Worm (Caenorhabditis elegans) whole organism, mixed stage, embryonic: ENCODE measurements around the gene aagr-2.
"Not testable (repeated sequence)": the region's sequence is repeated elsewhere in the genome, so short reads cannot be mapped to it uniquely, and the experiment has no call there.

ENCODE experiments used
- M03D4.4 ChIP-seq: sonication (generic microtip); optimal IDR thresholded peaks from 2 replicates; lab custom pipeline; 2017; ENCODE audit warnings: mild to moderate bottlenecking, missing genetic modification characterization, missing compliant biosample characterization
- bed-3 ChIP-seq: fragments of 200-800 bp; sonication (Bioruptor generic); optimal IDR thresholded peaks from 3 replicates; lab custom pipeline; 2018; ENCODE audit warnings: mild to moderate bottlenecking, missing genetic modification characterization, moderate library complexity, missing compliant biosample characterization
- blmp-1 ChIP-seq: fragments of 150-350 bp; optimal IDR thresholded peaks from 2 replicates; lab custom pipeline; 2014; ENCODE audit warnings: missing biosample characterization, missing genetic modification characterization
- ceh-39 ChIP-seq: fragments of 150-350 bp; optimal IDR thresholded peaks from 2 replicates; lab custom pipeline; 2014; ENCODE audit warnings: missing biosample characterization, missing genetic modification characterization
- ceh-83 ChIP-seq: fragments of 200-800 bp; sonication (Bioruptor generic); optimal IDR thresholded peaks from 2 replicates; lab custom pipeline; 2018; ENCODE audit warnings: mild to moderate bottlenecking, missing genetic modification characterization, missing compliant biosample characterization
- ces-1 ChIP-seq: fragments of 150-350 bp; optimal IDR thresholded peaks from 2 replicates; lab custom pipeline; 2014; ENCODE audit warnings: missing biosample characterization, missing genetic modification reagents, missing genetic modification characterization
- cnd-1 ChIP-seq: fragments of 200-800 bp; sonication (Bioruptor generic); optimal IDR thresholded peaks from 2 replicates; lab custom pipeline; 2018; ENCODE audit warnings: mild to moderate bottlenecking, missing genetic modification characterization, missing compliant biosample characterization
- drap-1 ChIP-seq: fragments of 200-800 bp; sonication (Bioruptor generic); optimal IDR thresholded peaks from 3 replicates; lab custom pipeline; 2018; ENCODE audit warnings: mild to moderate bottlenecking, missing genetic modification characterization, missing compliant biosample characterization
- elt-3 ChIP-seq: fragments of 150-350 bp; optimal IDR thresholded peaks from 2 replicates; lab custom pipeline; 2014; ENCODE audit warnings: missing biosample characterization, missing genetic modification characterization
- flh-1 ChIP-seq: fragments of 200-800 bp; sonication (Bioruptor generic); optimal IDR thresholded peaks from 2 replicates; lab custom pipeline; 2018; ENCODE audit warnings: mild to moderate bottlenecking, missing genetic modification characterization, moderate library complexity, missing compliant biosample characterization
- ham-2 ChIP-seq: fragments of 200-800 bp; sonication (Bioruptor generic); optimal IDR thresholded peaks from 2 replicates; lab custom pipeline; 2018; ENCODE audit warnings: mild to moderate bottlenecking, missing genetic modification characterization, missing compliant biosample characterization
- hlh-1 ChIP-seq: fragments of 150-350 bp; optimal IDR thresholded peaks from 2 replicates; lab custom pipeline; 2014; ENCODE audit warnings: missing biosample characterization, missing genetic modification reagents, missing genetic modification characterization
- lin-13 ChIP-seq: fragments of 150-350 bp; optimal IDR thresholded peaks from 2 replicates; lab custom pipeline; 2014; ENCODE audit warnings: missing biosample characterization, missing genetic modification characterization
- lin-32 ChIP-seq: fragments of 200-800 bp; sonication (Bioruptor generic); optimal IDR thresholded peaks from 2 replicates; lab custom pipeline; 2018; ENCODE audit warnings: mild to moderate bottlenecking, missing genetic modification characterization, missing compliant biosample characterization
- lsy-2 ChIP-seq: fragments of 150-350 bp; optimal IDR thresholded peaks from 2 replicates; lab custom pipeline; 2014; ENCODE audit warnings: missing biosample characterization, missing genetic modification characterization
- mab-5 ChIP-seq: fragments of 150-350 bp; optimal IDR thresholded peaks from 2 replicates; lab custom pipeline; 2014; ENCODE audit warnings: missing biosample characterization, missing genetic modification characterization
- mep-1 ChIP-seq: fragments of 150-350 bp; optimal IDR thresholded peaks from 2 replicates; lab custom pipeline; 2017; ENCODE audit warnings: missing biosample characterization, missing genetic modification reagents, missing genetic modification characterization, inconsistent platforms
- mls-2 ChIP-seq: sonication (generic microtip); optimal IDR thresholded peaks from 2 replicates; lab custom pipeline; 2016; ENCODE audit warnings: mild to moderate bottlenecking, missing genetic modification characterization, moderate library complexity, missing compliant biosample characterization
- nhr-2 ChIP-seq: fragments of 150-350 bp; optimal IDR thresholded peaks from 2 replicates; lab custom pipeline; 2014; ENCODE audit warnings: missing biosample characterization, missing genetic modification characterization
- nhr-237 ChIP-seq: fragments of 150-350 bp; optimal IDR thresholded peaks from 2 replicates; lab custom pipeline; 2014; ENCODE audit warnings: missing biosample characterization, missing genetic modification characterization
- nhr-28 ChIP-seq: fragments of 150-350 bp; optimal IDR thresholded peaks from 2 replicates; lab custom pipeline; 2014; ENCODE audit warnings: missing biosample characterization, missing genetic modification characterization
- nhr-76 ChIP-seq: sonication (generic microtip); optimal IDR thresholded peaks from 2 replicates; lab custom pipeline; 2017; ENCODE audit warnings: missing biosample characterization, missing genetic modification characterization
- pha-4 ChIP-seq: fragments of 150-350 bp; optimal IDR thresholded peaks from 2 replicates; lab custom pipeline; 2018; ENCODE audit warnings: missing biosample characterization, missing genetic modification reagents, missing genetic modification characterization
- sem-2 ChIP-seq: fragments of 200-800 bp; sonication (Bioruptor generic); optimal IDR thresholded peaks from 2 replicates; lab custom pipeline; 2018; ENCODE audit warnings: mild to moderate bottlenecking, missing genetic modification characterization, missing compliant biosample characterization
- snpc-4 ChIP-seq: fragments of 150-350 bp; optimal IDR thresholded peaks from 2 replicates; lab custom pipeline; 2014; ENCODE audit warnings: missing biosample characterization, missing genetic modification characterization
- sptf-1 ChIP-seq: sonication (generic microtip); optimal IDR thresholded peaks from 2 replicates; lab custom pipeline; 2017; ENCODE audit warnings: mild to moderate bottlenecking, missing genetic modification characterization, moderate library complexity, missing compliant biosample characterization
- tbx-8 ChIP-seq: fragments of 200-800 bp; sonication (Bioruptor generic); optimal IDR thresholded peaks from 2 replicates; lab custom pipeline; 2018; ENCODE audit warnings: mild to moderate bottlenecking, missing genetic modification characterization, moderate library complexity, missing compliant biosample characterization
- unc-39 ChIP-seq: fragments of 150-350 bp; optimal IDR thresholded peaks from 2 replicates; lab custom pipeline; 2014; ENCODE audit warnings: missing biosample characterization, missing genetic modification characterization
- unc-62 ChIP-seq: fragments of 150-350 bp; optimal IDR thresholded peaks from 2 replicates; lab custom pipeline; 2014; ENCODE audit warnings: missing biosample characterization, missing genetic modification reagents, missing genetic modification characterization
- zip-8 ChIP-seq: fragments of 150-350 bp; optimal IDR thresholded peaks from 2 replicates; lab custom pipeline; 2014; ENCODE audit warnings: missing biosample characterization, missing genetic modification characterization
- ztf-11 ChIP-seq: fragments of 150-350 bp; optimal IDR thresholded peaks from 2 replicates; lab custom pipeline; 2014; ENCODE audit warnings: missing biosample characterization, missing genetic modification characterization

aagr-2 gene

ce11 chrII:4935518-4935917, 10.5 kb upstream of the aagr-2 start, which contains the start of gene ZK546.5:
ZK546.5 (plus strand) TSS chrII:4935818.
- TF ChIP-seq ces-1 (peak; percentile 71), sem-2 (no peak), lin-13 (tag; lab: Kevin White, UChicago) (no peak), drap-1 (GFP tag; lab: Kevin White, UChicago) (no peak), snpc-4 (tag; lab: Kevin White, UChicago) (no peak), mls-2 (tag; lab: Kevin White, UChicago) (no peak), ceh-39 (peak; percentile 39), nhr-28 (tag; lab: Kevin White, UChicago) (no peak)
- TF ChIP-seq, all 35 proteins: peak for 2

ce11 chrII:4934954-4935353, 9.9 kb upstream of the aagr-2 start, which contains the start of gene gst-30:
gst-30 (minus strand) TSS chrII:4935054.
- TF ChIP-seq sptf-1 (tag; lab: Kevin White, UChicago) = no peak
- no peak for TF ChIP-seq blmp-1
- no peak for TF ChIP-seq mab-5 (tag; lab: Kevin White, UChicago)
- no peak for TF ChIP-seq pha-4 (tag; lab: Kevin White, UChicago)
- no peak for TF ChIP-seq sem-2
- no peak for TF ChIP-seq lin-32 (GFP tag; lab: Kevin White, UChicago)
- no peak for TF ChIP-seq lsy-2 (tag; lab: Kevin White, UChicago)
- TF ChIP-seq M03D4.4 (tag; lab: Kevin White, UChicago) = no peak
- no peak for TF ChIP-seq ham-2 (GFP tag; lab: Kevin White, UChicago)
- no peak for TF ChIP-seq lin-13 (tag; lab: Kevin White, UChicago)
- no peak for TF ChIP-seq mls-2 (tag; lab: Kevin White, UChicago)
- TF ChIP-seq tbx-8 = no peak
- no peak for TF ChIP-seq hlh-1
- no peak for TF ChIP-seq ceh-83 (GFP tag; lab: Kevin White, UChicago)
- TF ChIP-seq unc-39 (tag; lab: Kevin White, UChicago) = no peak
- TF ChIP-seq bed-3 (GFP tag; lab: Kevin White, UChicago) = no peak
- TF ChIP-seq ceh-39 = no peak

ce11 chrII:4932727-4933126, 7.7 kb upstream of the aagr-2 start, which contains the start of gene msp-152:
msp-152 (plus strand) TSS chrII:4933027.
- TF ChIP-seq bed-3 (GFP tag; lab: Kevin White, UChicago); mab-5 (tag; lab: Kevin White, UChicago); mep-1 (tag; lab: Kevin White, UChicago): not testable (repeated sequence)

ce11 chrII:4931286-4931685, 6.2 kb upstream of the aagr-2 start:
- TF ChIP-seq hlh-1 (no peak), mep-1 (tag; lab: Kevin White, UChicago) (no peak), lin-13 (tag; lab: Kevin White, UChicago) (no peak), pha-4 (tag; lab: Kevin White, UChicago) (no peak), ham-2 (GFP tag; lab: Kevin White, UChicago) (no peak), ztf-11 (tag; lab: Kevin White, UChicago) (no peak), nhr-2 (no peak), ceh-39 (no peak), mls-2 (tag; lab: Kevin White, UChicago) (no peak), sem-2 (no peak), M03D4.4 (tag; lab: Kevin White, UChicago) (no peak), cnd-1 (no peak), snpc-4 (tag; lab: Kevin White, UChicago) (no peak), zip-8 (no peak), elt-3 (tag; lab: Kevin White, UChicago) (no peak)

ce11 chrII:4924729-4925128, 319 bp downstream of the aagr-2 start:
- TF ChIP-seq lin-32 (GFP tag; lab: Kevin White, UChicago) (no peak), bed-3 (GFP tag; lab: Kevin White, UChicago) (no peak), nhr-28 (tag; lab: Kevin White, UChicago) (no peak), nhr-237 (no peak), unc-62 (no peak), elt-3 (tag; lab: Kevin White, UChicago) (no peak), hlh-1 (no peak), blmp-1 (no peak), pha-4 (tag; lab: Kevin White, UChicago) (no peak), mep-1 (tag; lab: Kevin White, UChicago) (no peak), sptf-1 (tag; lab: Kevin White, UChicago) (no peak), lin-13 (tag; lab: Kevin White, UChicago) (no peak), ham-2 (GFP tag; lab: Kevin White, UChicago) (no peak), ceh-83 (GFP tag; lab: Kevin White, UChicago) (no peak), unc-39 (tag; lab: Kevin White, UChicago) (no peak), flh-1 (no peak), drap-1 (GFP tag; lab: Kevin White, UChicago) (no peak), nhr-2 (no peak), nhr-76 (no peak), snpc-4 (tag; lab: Kevin White, UChicago) (no peak)
